Fruit fly (Drosophila melanogaster) S2 (cell line): Measurements from ENCODE around the gene rho.

ENCODE experiments used
- CG8478 ChIP-seq: fragments of >200 bp; optimal IDR thresholded peaks from 2 replicates; lab custom pipeline; 2018
- CTCF ChIP-seq, 2 experiments: fragments of >200 bp; optimal IDR thresholded peaks; 2 replicates each; lab custom pipeline; 2018

DNA sequence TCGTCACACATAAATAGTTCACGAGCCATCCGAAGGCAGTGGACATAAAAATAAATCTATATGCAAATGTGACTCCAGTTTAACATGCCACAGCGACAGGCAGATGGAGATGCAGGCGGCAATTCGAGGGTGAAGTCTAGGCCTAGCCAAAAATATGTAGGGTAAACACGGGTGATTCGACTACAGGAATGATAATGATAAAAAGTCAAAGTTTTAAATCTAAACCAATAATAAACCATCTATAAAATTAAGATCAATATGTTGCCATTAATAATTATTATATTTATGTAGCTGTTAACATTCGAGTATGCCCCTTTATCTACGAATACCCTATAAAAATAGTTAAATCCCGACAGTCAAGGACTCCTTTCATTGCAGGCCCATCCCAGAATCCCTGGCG lies 42.7 kb upstream of the rho start:
- TF ChIP-seq CTCF (optimal IDR thresholded peaks at IDR 0.05; lab: Kevin White, UChicago) (no peak), CG8478 (no peak)
